Worm (Caenorhabditis elegans): ENCODE results near the gene T13C5.10.

DNA sequence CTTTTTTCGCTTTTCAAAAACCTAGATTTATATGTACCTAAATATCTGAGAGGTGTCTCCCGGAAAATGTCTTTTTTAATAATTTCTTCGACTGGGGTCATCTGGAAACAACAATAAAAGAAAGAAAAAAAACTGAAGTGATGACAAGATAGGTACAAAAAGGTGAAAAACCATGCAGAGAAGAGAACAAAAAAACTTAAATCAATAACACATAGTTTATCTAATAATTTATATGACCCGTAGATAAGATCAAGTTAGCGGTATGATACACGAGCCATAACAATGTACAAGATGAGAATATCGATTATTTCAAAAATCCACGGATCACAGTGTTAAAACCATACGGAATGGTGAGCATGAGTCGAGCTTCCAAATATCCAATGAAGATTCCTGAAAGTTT is 18.4 kb downstream of the T13C5.10 start, which contains the start of gene mtp-18:
- TF ChIP-seq daf-12 (tag; optimal IDR thresholded peaks at IDR 0.05) (no peak), nhr-28 (tag; optimal IDR thresholded peaks at IDR 0.05) (no peak), nhr-76 (tag; optimal IDR thresholded peaks at IDR 0.05) (no peak), ceh-82 (tag; optimal IDR thresholded peaks at IDR 0.05) (no peak), zip-2 (tag; optimal IDR thresholded peaks at IDR 0.05) (no peak), zfp-2 (tag; optimal IDR thresholded peaks at IDR 0.05) (no peak), unc-62 (GFP tag; optimal IDR thresholded peaks at IDR 0.05 in 1 of 2) (peak in 1 of 2 experiments; percentile 12), unc-62 (tag; optimal IDR thresholded peaks at IDR 0.05) (no peak), mxl-2 (GFP tag; conservative IDR thresholded peaks at IDR 0.05) (no peak)
